Worm (Caenorhabditis elegans) whole organism, L1 larva: ENCODE results near the gene toca-1.

ENCODE experiments used
- C04F5.9 ChIP-seq: sonication (generic microtip); optimal IDR thresholded peaks from 2 replicates; lab custom pipeline; 2016; ENCODE audit warnings: missing genetic modification characterization, missing compliant biosample characterization
- C16A3.4 ChIP-seq: fragments of 150-350 bp; optimal IDR thresholded peaks from 2 replicates; lab custom pipeline; 2014; ENCODE audit warnings: missing biosample characterization, missing genetic modification characterization
- C34B4.2 ChIP-seq: sonication (generic microtip); optimal IDR thresholded peaks from 2 replicates; lab custom pipeline; 2017; ENCODE audit warnings: mild to moderate bottlenecking, missing genetic modification characterization, missing compliant biosample characterization
- F16B12.6 ChIP-seq: fragments of 150-350 bp; optimal IDR thresholded peaks from 2 replicates; lab custom pipeline; 2014; ENCODE audit warnings: missing biosample characterization, missing genetic modification characterization
- Y116A8C.19 ChIP-seq: sonication (generic microtip); optimal IDR thresholded peaks from 2 replicates; lab custom pipeline; 2016; ENCODE audit warnings: missing compliant biosample characterization, missing genetic modification characterization, borderline replicate concordance
- aha-1 ChIP-seq: fragments of 150-350 bp; optimal IDR thresholded peaks from 2 replicates; lab custom pipeline; 2014; ENCODE audit warnings: missing biosample characterization, missing genetic modification characterization
- alr-1 ChIP-seq: fragments of 200-800 bp; sonication (Bioruptor generic); optimal IDR thresholded peaks from 2 replicates; lab custom pipeline; 2018; ENCODE audit warnings: borderline replicate concordance, mild to moderate bottlenecking, missing genetic modification characterization, missing compliant biosample characterization
- aly-2 ChIP-seq: fragments of 150-350 bp; optimal IDR thresholded peaks from 2 replicates; lab custom pipeline; 2014; ENCODE audit warnings: missing biosample characterization, missing genetic modification characterization
- ama-1 ChIP-seq: fragments of 150-350 bp; optimal IDR thresholded peaks from 2 replicates; lab custom pipeline; 2014
- ceh-63 ChIP-seq: fragments of 200-800 bp; sonication (Bioruptor generic); optimal IDR thresholded peaks from 2 replicates; lab custom pipeline; 2018; ENCODE audit warnings: mild to moderate bottlenecking, missing genetic modification characterization, missing compliant biosample characterization
- ceh-8 ChIP-seq: fragments of 200-800 bp; sonication (Bioruptor generic); optimal IDR thresholded peaks from 2 replicates; lab custom pipeline; 2018; ENCODE audit warnings: mild to moderate bottlenecking, missing genetic modification characterization, moderate library complexity, missing compliant biosample characterization
- ceh-82 ChIP-seq, 3 experiments: fragments of 150-350 bp in 1 of 3; sonication (generic microtip) in 2 of 3; optimal IDR thresholded peaks; 2 replicates each; lab custom pipeline; 2014 to 2017; ENCODE audit warnings: missing biosample characterization in 3 of 3, missing genetic modification characterization in 3 of 3
- dpl-1 ChIP-seq, 3 experiments: fragments of 150-350 bp in 2 of 3; sonication (generic microtip) in 1 of 3; optimal IDR thresholded peaks; 2 replicates each; lab custom pipeline; 2014 to 2017; ENCODE audit warnings: missing biosample characterization in 3 of 3, missing genetic modification characterization in 3 of 3, missing genetic modification reagents in 3 of 3
- dsc-1 ChIP-seq: sonication (generic microtip); optimal IDR thresholded peaks from 2 replicates; lab custom pipeline; 2016; ENCODE audit warnings: mild to moderate bottlenecking, missing genetic modification characterization, missing compliant biosample characterization
- efl-1 ChIP-seq, 4 experiments: fragments of 150-350 bp; optimal IDR thresholded peaks in 3 of 4; peaks in 1 of 4; 1 replicate in 1 of 4; 2 replicates in 3 of 4; lab custom pipeline; 2014; ENCODE audit warnings: missing biosample characterization in 2 of 4, missing genetic modification characterization in 2 of 4, missing genetic modification reagents in 2 of 4
- elt-2 ChIP-seq: sonication (generic microtip); optimal IDR thresholded peaks from 2 replicates; lab custom pipeline; 2016; ENCODE audit warnings: missing genetic modification characterization, mild to moderate bottlenecking, inconsistent platforms, missing compliant biosample characterization, missing genetic modification reagents
- elt-3 ChIP-seq, 6 experiments: fragments of 150-350 bp in 1 of 6; sonication (generic microtip); optimal IDR thresholded peaks; 2 replicates each; lab custom pipeline; 2017 to 2018; ENCODE audit warnings: missing biosample characterization in 6 of 6, missing genetic modification characterization in 6 of 6, inconsistent platforms in 1 of 6
- fkh-10 ChIP-seq: sonication (generic microtip); optimal IDR thresholded peaks from 2 replicates; lab custom pipeline; 2017; ENCODE audit warnings: missing biosample characterization, missing genetic modification reagents, missing genetic modification characterization
- fkh-8 ChIP-seq: sonication (generic microtip); optimal IDR thresholded peaks from 2 replicates; lab custom pipeline; 2016; ENCODE audit warnings: mild to moderate bottlenecking, missing genetic modification characterization, missing compliant biosample characterization
- fos-1 ChIP-seq: fragments of 150-350 bp; optimal IDR thresholded peaks from 2 replicates; lab custom pipeline; 2014; ENCODE audit warnings: missing biosample characterization, missing genetic modification characterization
- hlh-4 ChIP-seq: sonication (generic microtip); optimal IDR thresholded peaks from 2 replicates; lab custom pipeline; 2016; ENCODE audit warnings: mild to moderate bottlenecking, missing genetic modification characterization, missing compliant biosample characterization
- hpl-2 ChIP-seq: fragments of 150-350 bp; optimal IDR thresholded peaks from 2 replicates; lab custom pipeline; 2014; ENCODE audit warnings: missing biosample characterization, missing genetic modification reagents, missing genetic modification characterization
- isw-1 ChIP-seq: fragments of 200-800 bp; sonication (Bioruptor generic); IDR thresholded peaks from 2 replicates; pipeline ENCODE4 v1.3.6; 2022; ENCODE audit warnings: missing genetic modification characterization, missing compliant biosample characterization
- lin-13 ChIP-seq: fragments of 150-350 bp; optimal IDR thresholded peaks from 2 replicates; lab custom pipeline; 2014; ENCODE audit warnings: missing biosample characterization, missing genetic modification reagents, missing genetic modification characterization
- lin-14 ChIP-seq: fragments of 200-800 bp; sonication (Bioruptor generic); optimal IDR thresholded peaks from 2 replicates; lab custom pipeline; 2018; ENCODE audit warnings: mild to moderate bottlenecking, missing genetic modification characterization, moderate library complexity, missing compliant biosample characterization
- lin-35 ChIP-seq, 2 experiments: fragments of 150-350 bp; optimal IDR thresholded peaks; 2 replicates each; lab custom pipeline; 2014; ENCODE audit warnings: missing biosample characterization in 2 of 2, missing genetic modification characterization in 2 of 2, missing genetic modification reagents in 2 of 2
- lsy-2 ChIP-seq, 2 experiments: fragments of 150-350 bp; optimal IDR thresholded peaks; 2 replicates each; lab custom pipeline; 2014; ENCODE audit warnings: missing biosample characterization in 2 of 2, missing genetic modification characterization in 2 of 2
- mdl-1 ChIP-seq, 2 experiments: fragments of 150-350 bp; optimal IDR thresholded peaks; 2 replicates each; lab custom pipeline; 2014 to 2017; ENCODE audit warnings: missing biosample characterization in 2 of 2, missing genetic modification characterization in 2 of 2, inconsistent platforms in 1 of 2
- mef-2 ChIP-seq: fragments of 150-350 bp; optimal IDR thresholded peaks from 2 replicates; lab custom pipeline; 2014; ENCODE audit warnings: missing biosample characterization, missing genetic modification characterization
- nhr-19 ChIP-seq: fragments of 200-800 bp; sonication (Bioruptor generic); conservative IDR thresholded peaks from 2 replicates; pipeline ENCODE4 v1.3.6; 2022; ENCODE audit warnings: missing genetic modification characterization, missing compliant biosample characterization
- nhr-28 ChIP-seq: fragments of 150-350 bp; optimal IDR thresholded peaks from 2 replicates; lab custom pipeline; 2014; ENCODE audit warnings: missing biosample characterization, missing genetic modification characterization
- nhr-71 ChIP-seq: sonication (generic microtip); optimal IDR thresholded peaks from 2 replicates; lab custom pipeline; 2016; ENCODE audit warnings: mild to moderate bottlenecking, missing genetic modification characterization, moderate library complexity, missing compliant biosample characterization
- nhr-76 ChIP-seq: sonication (generic microtip); optimal IDR thresholded peaks from 2 replicates; lab custom pipeline; 2017; ENCODE audit warnings: missing biosample characterization, missing genetic modification characterization
- nhr-77 ChIP-seq: fragments of 150-350 bp; optimal IDR thresholded peaks from 2 replicates; lab custom pipeline; 2014; ENCODE audit warnings: missing biosample characterization, missing genetic modification characterization
- nhr-85 ChIP-seq: sonication (generic microtip); peaks from one replicate; lab custom pipeline; 2016; ENCODE audit warnings: missing genetic modification characterization, inconsistent platforms, missing compliant biosample characterization
- pax-3 ChIP-seq: fragments of 200-800 bp; sonication (Bioruptor generic); optimal IDR thresholded peaks from 2 replicates; lab custom pipeline; 2018; ENCODE audit warnings: mild to moderate bottlenecking, missing genetic modification characterization, moderate library complexity, missing compliant biosample characterization
- skn-1 ChIP-seq: fragments of 150-350 bp; optimal IDR thresholded peaks from 2 replicates; lab custom pipeline; 2014; ENCODE audit warnings: missing biosample characterization, missing genetic modification characterization
- snpc-4 ChIP-seq: fragments of 150-350 bp; optimal IDR thresholded peaks from 2 replicates; lab custom pipeline; 2014; ENCODE audit warnings: missing biosample characterization, missing genetic modification characterization
- snu-23 ChIP-seq: sonication (generic microtip); optimal IDR thresholded peaks from 2 replicates; lab custom pipeline; 2016; ENCODE audit warnings: missing genetic modification characterization, missing compliant biosample characterization
- sox-4 ChIP-seq: sonication (generic microtip); optimal IDR thresholded peaks from 2 replicates; lab custom pipeline; 2016; ENCODE audit warnings: missing genetic modification characterization, missing compliant biosample characterization
- sup-37 ChIP-seq: fragments of 200-800 bp; sonication (Bioruptor generic); optimal IDR thresholded peaks from 2 replicates; lab custom pipeline; 2018; ENCODE audit warnings: mild to moderate bottlenecking, missing genetic modification characterization, missing compliant biosample characterization
- tbx-2 ChIP-seq: sonication (generic microtip); optimal IDR thresholded peaks from 2 replicates; lab custom pipeline; 2016; ENCODE audit warnings: missing genetic modification characterization, missing compliant biosample characterization
- tlp-1 ChIP-seq: fragments of 150-350 bp; optimal IDR thresholded peaks from 2 replicates; lab custom pipeline; 2014; ENCODE audit warnings: missing biosample characterization, missing genetic modification characterization
- unc-130 ChIP-seq: fragments of 150-350 bp; optimal IDR thresholded peaks from 2 replicates; lab custom pipeline; 2017; ENCODE audit warnings: missing biosample characterization, missing genetic modification characterization, inconsistent platforms
- unc-30 ChIP-seq: sonication (generic microtip); optimal IDR thresholded peaks from 2 replicates; lab custom pipeline; 2017; ENCODE audit warnings: missing biosample characterization, missing genetic modification characterization
- unc-62 ChIP-seq: fragments of 150-350 bp; optimal IDR thresholded peaks from 2 replicates; lab custom pipeline; 2014; ENCODE audit warnings: missing biosample characterization, missing genetic modification reagents, missing genetic modification characterization
- vab-15 ChIP-seq: sonication (generic microtip); optimal IDR thresholded peaks from 2 replicates; lab custom pipeline; 2017; ENCODE audit warnings: missing genotype, mild to moderate bottlenecking, missing genetic modification characterization, missing compliant biosample characterization
- xbp-1 ChIP-seq: sonication (generic microtip); optimal IDR thresholded peaks from 2 replicates; lab custom pipeline; 2016; ENCODE audit warnings: missing genetic modification characterization, missing compliant biosample characterization
- zag-1 ChIP-seq: fragments of 150-350 bp; optimal IDR thresholded peaks from 2 replicates; lab custom pipeline; 2014; ENCODE audit warnings: missing biosample characterization, missing genetic modification characterization
- ztf-11 ChIP-seq, 2 experiments: sonication (generic microtip); optimal IDR thresholded peaks; 2 replicates each; lab custom pipeline; 2016 to 2017; ENCODE audit warnings: missing genetic modification characterization in 2 of 2, missing biosample characterization in 1 of 2, missing compliant biosample characterization in 1 of 2
- ztf-4 ChIP-seq: fragments of 150-350 bp; optimal IDR thresholded peaks from 2 replicates; lab custom pipeline; 2014; ENCODE audit warnings: missing biosample characterization, missing genetic modification characterization

toca-1 gene

DNA sequence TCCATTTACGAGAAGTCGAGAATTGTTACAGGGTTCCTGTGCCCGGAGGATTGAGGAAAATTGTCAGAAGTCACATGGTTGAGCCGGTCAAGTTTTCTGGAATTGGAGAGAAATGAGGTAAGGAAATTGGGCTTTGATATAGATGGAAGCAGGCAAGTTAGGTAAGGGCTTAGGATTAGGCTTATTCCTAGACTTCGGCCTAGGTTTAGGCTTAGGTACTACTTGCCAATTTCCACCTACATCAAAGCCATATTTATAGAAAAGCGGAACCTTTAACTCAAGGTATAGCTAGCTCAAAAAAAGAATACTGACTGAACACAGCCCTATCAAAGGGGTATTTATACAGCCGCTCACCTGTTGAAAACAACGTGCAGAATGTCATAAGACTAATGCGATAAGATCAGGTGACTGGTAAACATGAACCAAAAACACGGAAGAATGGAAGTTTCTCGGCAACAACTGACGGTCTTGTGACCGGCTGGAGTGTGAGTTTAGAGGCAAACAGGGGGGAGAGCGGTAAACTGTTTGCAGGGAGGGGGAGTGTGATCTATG is 16.7 kb downstream of the toca-1 start (continued):
- TF ChIP-seq efl-1 (optimal IDR thresholded peaks at IDR 0.05; lab: Kevin White, UChicago) (peak; percentile 69 to 75), efl-1 (GFP tag; optimal IDR thresholded peaks at IDR 0.05 in 1 of 2; lab: Kevin White, UChicago) (peak; percentile 47 to 97), tbx-2 (tag; lab: Kevin White, UChicago) (peak; percentile 96), alr-1 (tag; lab: Kevin White, UChicago) (no peak), mdl-1 (tag; optimal IDR thresholded peaks at IDR 0.05; lab: Kevin White, UChicago) (peak in 1 of 2 experiments; percentile 99), ceh-82 (tag; optimal IDR thresholded peaks at IDR 0.05; lab: Kevin White, UChicago) (peak in 1 of 3 experiments; percentile 2), sup-37 (GFP tag; lab: Kevin White, UChicago) (peak; percentile 85), lin-14 (peak; percentile 95), lin-35 (GFP tag; optimal IDR thresholded peaks at IDR 0.05; lab: Kevin White, UChicago) (peak; percentile 58 to 92), C04F5.9 (tag; lab: Kevin White, UChicago) (peak; percentile 76), vab-15 (tag; lab: Kevin White, UChicago) (peak; percentile 79), ama-1 (lab: Kevin White, UChicago) (peak; percentile 99), unc-130 (tag; lab: Kevin White, UChicago) (peak; percentile 96), ceh-8 (GFP tag; lab: Kevin White, UChicago) (no peak), aly-2 (tag; lab: Kevin White, UChicago) (no peak), fos-1 (tag; lab: Kevin White, UChicago) (peak; percentile 68), tlp-1 (peak; percentile 6), xbp-1 (tag; lab: Kevin White, UChicago) (peak; percentile 82), fkh-8 (peak; percentile 17), skn-1 (tag; lab: Kevin White, UChicago) (peak; percentile 95), zag-1 (tag; lab: Kevin White, UChicago) (no peak), ztf-4 (tag; lab: Kevin White, UChicago) (peak; percentile 82), lsy-2 (tag; optimal IDR thresholded peaks at IDR 0.05; lab: Kevin White, UChicago) (peak; percentile 82 to 96), dsc-1 (tag; lab: Kevin White, UChicago) (no peak), F16B12.6 (tag; lab: Kevin White, UChicago) (peak; percentile 15), nhr-76 (tag; lab: Kevin White, UChicago) (no peak), nhr-28 (tag; lab: Kevin White, UChicago) (no peak), elt-3 (tag; optimal IDR thresholded peaks at IDR 0.05; lab: Kevin White, UChicago) (peak; percentile 34 to 100 (median 85)), mef-2 (tag; lab: Kevin White, UChicago) (no peak), pax-3 (tag; lab: Kevin White, UChicago) (peak; percentile 84), sox-4 (peak; percentile 49), isw-1 (GFP tag; lab: Robert Waterston, UW) (0 out of 2 replicates have a peak, but pooled peaks have one; percentile 3), snpc-4 (peak; percentile 49), nhr-85 (tag; lab: Kevin White, UChicago) (peak; percentile 100), nhr-77 (tag; lab: Kevin White, UChicago) (peak; percentile 86), unc-30 (no peak), fkh-10 (GFP tag; lab: Kevin White, UChicago) (no peak), nhr-71 (tag; lab: Kevin White, UChicago) (peak; percentile 99), unc-62 (GFP tag; lab: Kevin White, UChicago) (no peak), elt-2 (peak; percentile 98), aha-1 (tag; lab: Kevin White, UChicago) (peak; percentile 98), nhr-19 (GFP tag; lab: Robert Waterston, UW) (peak; percentile 95), lin-13 (peak; percentile 92), Y116A8C.19 (tag; lab: Kevin White, UChicago) (no peak), snu-23 (GFP tag; lab: Kevin White, UChicago) (peak; percentile 96), hpl-2 (GFP tag; lab: Kevin White, UChicago) (peak; percentile 90), dpl-1 (GFP tag; optimal IDR thresholded peaks at IDR 0.05; lab: Kevin White, UChicago) (peak; percentile 62 to 75 (median 66)), hlh-4 (tag; lab: Kevin White, UChicago) (no peak), ztf-11 (tag; optimal IDR thresholded peaks at IDR 0.05; lab: Kevin White, UChicago) (peak in 1 of 2 experiments; percentile 20), ceh-63 (no peak), C16A3.4 (tag; lab: Kevin White, UChicago) (peak; percentile 98), C34B4.2 (tag; lab: Kevin White, UChicago) (peak; percentile 68)
